Worm (Caenorhabditis elegans): Measurements from ENCODE around the gene clec-156.

clec-156 gene

ce11 chrIII:4842173-4842572 is at the start of gene clec-156:
clec-156 (minus strand) TSS chrIII:4842273.
- TF ChIP-seq unc-62 (GFP tag; optimal IDR thresholded peaks at IDR 0.05), result no peak

ce11 chrIII:4890997-4891396 is 48.9 kb upstream of the clec-156 start, which contains the start of gene F26F4.5:
F26F4.5 (minus strand) TSS chrIII:4891252.
- no peak for TF ChIP-seq unc-62 (GFP tag; optimal IDR thresholded peaks at IDR 0.05)

ce11 chrIII:4887291-4887690 is 45.2 kb upstream of the clec-156 start, which contains the start of gene clec-6:
clec-6 (minus strand) TSS chrIII:4887444.
- TF ChIP-seq unc-62 (GFP tag; optimal IDR thresholded peaks at IDR 0.05), result no peak

DNA sequence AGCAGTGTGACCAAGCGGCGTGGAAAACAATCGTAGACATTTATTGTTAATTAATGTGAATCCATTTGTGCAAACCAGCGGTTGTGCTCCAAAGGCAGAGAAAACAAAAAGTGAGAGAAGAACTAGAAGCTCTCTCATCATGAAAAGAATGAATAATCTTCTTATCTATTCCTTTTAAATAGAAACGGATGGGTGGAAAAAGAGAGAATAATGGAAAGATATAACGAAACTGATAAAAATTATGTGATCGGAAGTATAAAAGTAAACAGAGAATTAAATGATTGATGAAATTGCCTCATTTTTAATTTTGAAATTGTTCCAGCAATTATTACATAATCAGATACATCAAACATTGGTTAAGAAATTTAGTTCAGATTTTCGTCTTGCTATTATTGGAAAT is 41.4 kb upstream of the clec-156 start, which contains the start of gene clec-5:
TSS of gene clec-5 (minus strand) at position 178 of the 400 bp plus-strand sequence.
- TF ChIP-seq unc-62 (GFP tag; optimal IDR thresholded peaks at IDR 0.05), result no peak

- TF ChIP-seq unc-62 (GFP tag; optimal IDR thresholded peaks at IDR 0.05), result no peak
Measured at ce11 chrIII:4881955-4882354, 39.9 kb upstream of the clec-156 start.

DNA sequence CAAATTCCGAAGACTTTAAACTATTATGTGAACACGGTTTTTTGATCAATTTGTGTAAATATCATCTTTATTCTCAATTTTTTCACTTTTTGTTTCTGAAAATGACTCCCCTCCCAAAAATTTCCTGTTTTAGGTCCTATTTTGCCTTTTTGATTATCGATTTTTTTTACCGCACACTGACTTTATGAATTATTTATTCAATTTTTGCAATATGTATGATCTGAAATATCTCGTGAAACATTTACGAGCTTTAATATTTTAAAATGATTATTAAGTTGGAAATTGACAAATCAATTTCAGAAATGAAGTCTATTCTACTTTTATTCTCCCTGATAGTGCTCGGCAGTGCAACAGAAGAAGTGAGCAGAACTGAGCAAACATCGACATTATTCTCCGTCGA is 37.4 kb upstream of the clec-156 start, which contains the start of gene C35D10.1:
TSS of gene C35D10.1 (plus strand) at position 301 of the 400 bp plus-strand sequence.
- no peak for TF ChIP-seq unc-62 (GFP tag; optimal IDR thresholded peaks at IDR 0.05)

DNA sequence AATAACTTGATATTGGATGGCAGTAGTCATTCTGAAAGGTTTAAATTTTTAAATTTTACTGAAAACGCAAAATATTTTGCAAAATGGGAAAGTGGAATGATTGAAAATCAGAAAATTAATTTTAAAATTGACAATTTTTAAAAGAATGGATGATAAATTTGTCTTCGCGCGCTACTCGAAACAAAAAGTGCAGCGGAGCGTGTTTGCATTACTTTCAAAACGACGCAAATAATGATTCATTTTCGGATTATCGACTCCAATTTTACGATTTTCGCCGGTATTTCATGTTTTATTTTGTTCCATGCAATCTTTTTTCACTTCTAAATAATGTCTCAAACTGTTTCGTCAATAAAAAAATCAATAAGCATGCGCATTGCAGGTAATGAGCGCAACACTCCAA is 36.2 kb upstream of the clec-156 start, which contains the start of the genes tost-1 and arx-6:
TSS of gene tost-1 (minus strand) at position 31 of the 400 bp plus-strand sequence.
TSS of gene arx-6 (plus strand) at position 378 of the 400 bp plus-strand sequence.
- TF ChIP-seq unc-62 (GFP tag; optimal IDR thresholded peaks at IDR 0.05), result no peak

- no peak for TF ChIP-seq unc-62 (GFP tag; optimal IDR thresholded peaks at IDR 0.05)
Measured at ce11 chrIII:4875663-4876062, 33.6 kb upstream of the clec-156 start.

- TF ChIP-seq unc-62 (GFP tag; optimal IDR thresholded peaks at IDR 0.05), result no peak
Measured at ce11 chrIII:4874671-4875070, 32.6 kb upstream of the clec-156 start, which contains the start of gene C35D10.12. C35D10.12 (minus strand) TSS chrIII:4874771.

DNA sequence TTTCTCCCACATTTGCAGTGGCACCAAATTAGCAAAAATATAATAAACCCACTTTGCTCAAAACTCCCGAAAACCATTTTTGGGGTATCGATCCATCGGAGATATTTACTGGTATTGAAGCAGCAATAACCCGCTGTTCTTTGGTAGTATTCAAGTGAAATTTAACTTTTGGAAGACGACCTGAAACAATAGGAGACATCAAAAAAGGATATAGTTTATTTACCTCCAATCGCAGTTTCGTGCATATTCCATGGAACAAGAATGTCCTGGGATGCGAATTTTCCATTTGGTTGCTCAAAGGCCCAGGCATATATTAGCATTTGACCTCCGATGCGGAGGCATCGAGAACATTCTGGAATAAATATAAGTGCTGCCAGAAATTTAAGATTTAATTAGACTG is 31.3 kb upstream of the clec-156 start:
- no peak for TF ChIP-seq unc-62 (GFP tag; optimal IDR thresholded peaks at IDR 0.05)

DNA sequence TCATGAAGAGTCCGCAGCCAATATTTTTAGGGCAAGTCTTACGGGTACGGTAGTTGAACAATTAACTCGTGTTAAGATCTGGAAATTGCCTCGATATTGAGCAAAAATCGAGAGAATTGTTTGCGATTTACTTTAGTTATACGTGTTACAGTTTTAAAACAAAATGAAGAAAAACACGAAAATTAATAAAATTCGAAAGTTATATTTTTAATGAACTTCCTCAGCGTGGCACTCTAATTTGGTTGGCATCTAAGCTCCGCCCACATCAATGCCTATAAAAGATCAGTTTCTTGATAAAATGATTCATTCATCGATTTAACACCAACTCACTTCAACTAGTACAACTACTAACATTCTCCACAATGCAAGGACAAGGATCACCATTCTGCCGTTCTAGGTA is 28.4 kb upstream of the clec-156 start, which contains the start of gene gipc-1:
TSS of gene gipc-1 (plus strand) at position 301 of the 400 bp plus-strand sequence.
- TF ChIP-seq unc-62 (GFP tag; optimal IDR thresholded peaks at IDR 0.05), result no peak

- TF ChIP-seq unc-62 (GFP tag; optimal IDR thresholded peaks at IDR 0.05), result no peak
Measured at ce11 chrIII:4868643-4869042, 26.6 kb upstream of the clec-156 start, which contains the start of the genes msd-4 and C35D10.3. msd-4 (minus strand) TSS chrIII:4868743. C35D10.3 (plus strand) TSS chrIII:4868921.

DNA sequence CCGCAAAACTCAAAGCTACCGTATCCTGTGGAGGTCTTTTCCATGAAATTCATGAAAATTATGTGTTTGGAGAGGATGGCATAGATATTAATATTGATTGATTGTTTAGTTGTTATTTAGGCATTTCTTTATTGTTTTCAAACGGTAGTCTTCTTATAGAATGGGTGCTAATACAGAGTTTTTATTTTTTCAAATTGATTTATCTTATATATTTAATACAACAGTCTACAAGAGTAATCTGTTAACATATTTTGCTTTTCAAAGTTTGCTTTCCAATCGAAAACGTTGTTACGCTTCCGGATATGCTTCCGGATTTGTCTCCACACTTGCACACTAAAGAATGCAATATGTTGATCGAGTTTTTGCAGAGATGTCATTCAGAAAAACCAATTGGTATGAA is 24.7 kb upstream of the clec-156 start, which contains the start of gene C35D10.17:
TSS of gene C35D10.17 (plus strand) at position 301 of the 400 bp plus-strand sequence.
- no peak for TF ChIP-seq unc-62 (GFP tag; optimal IDR thresholded peaks at IDR 0.05)

DNA sequence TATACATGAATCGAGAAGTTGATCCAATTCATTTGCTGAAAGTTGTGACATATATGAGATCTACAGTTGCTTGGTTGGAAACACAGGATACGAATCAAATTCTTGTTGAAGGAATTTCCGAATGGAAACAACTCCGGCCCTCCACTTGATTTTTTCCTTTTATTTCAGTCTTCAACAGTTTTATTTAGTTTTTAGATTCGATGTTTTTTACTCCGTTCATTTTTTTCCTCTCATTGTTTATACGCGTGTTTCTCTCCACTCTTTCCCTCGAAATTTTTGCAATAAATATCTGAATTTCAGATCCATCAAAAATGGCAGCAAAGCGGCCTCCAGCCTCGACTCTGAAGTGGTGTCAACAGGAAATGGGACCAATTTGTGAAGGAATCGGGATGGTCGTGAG is 21.1 kb upstream of the clec-156 start, which contains the start of gene coq-8:
TSS of gene coq-8 (plus strand) at position 301 of the 400 bp plus-strand sequence.
- no peak for TF ChIP-seq unc-62 (GFP tag; optimal IDR thresholded peaks at IDR 0.05)

- TF ChIP-seq unc-62 (GFP tag; optimal IDR thresholded peaks at IDR 0.05), result no peak
Measured at ce11 chrIII:4861744-4862401, 19.8 kb upstream of the clec-156 start, which contains the start of the genes C35D10.10 and C35D10.5. C35D10.10 (minus strand) TSS chrIII:4861794. C35D10.5 (plus strand) TSS chrIII:4862351.

DNA sequence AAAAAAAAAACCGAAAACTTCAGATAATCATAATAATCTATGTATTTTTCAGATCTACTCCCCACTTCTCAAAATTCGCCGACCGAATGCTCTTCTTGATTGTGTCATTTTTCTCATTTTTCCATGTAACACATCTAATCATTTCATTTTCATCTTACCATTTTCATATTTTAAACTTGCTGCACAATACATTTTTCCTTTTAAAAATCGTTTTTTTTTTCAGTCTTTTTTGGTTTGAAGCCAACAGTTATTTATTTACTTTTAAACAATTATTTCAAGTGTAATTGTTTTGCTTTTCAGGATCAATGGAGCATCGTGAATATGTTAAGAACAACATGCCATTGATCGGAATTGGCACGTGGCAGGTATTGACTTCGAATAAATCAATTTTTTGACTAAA is 17.0 kb upstream of the clec-156 start, which contains the start of gene C35D10.6:
TSS of gene C35D10.6 (plus strand) at position 301 of the 400 bp plus-strand sequence.
- TF ChIP-seq unc-62 (GFP tag; optimal IDR thresholded peaks at IDR 0.05), result no peak

- TF ChIP-seq unc-62 (GFP tag; optimal IDR thresholded peaks at IDR 0.05), result no peak
Measured at ce11 chrIII:4856992-4857391, 14.9 kb upstream of the clec-156 start.

All from whole organism, dauer.